Fruit fly (Drosophila melanogaster) whole organism, embryonic: ENCODE results near the gene fend.

Source experiments
- BEAF-32 ChIP-seq: fragments of 200-800 bp; sonication (Bioruptor generic); optimal IDR thresholded peaks from 3 replicates; lab custom pipeline; 2017; ENCODE audit warnings: missing biosample characterization, missing genetic modification characterization, mild to moderate bottlenecking, moderate library complexity, missing genetic modification reagents
- CG10147 ChIP-seq: fragments of 200-800 bp; sonication (Bioruptor generic); optimal IDR thresholded peaks from 2 replicates; lab custom pipeline; 2019; ENCODE audit warnings: missing biosample characterization, mild to moderate bottlenecking, missing genetic modification characterization, moderate library complexity
- CG15073 ChIP-seq: fragments of 200-800 bp; sonication (Bioruptor generic); optimal IDR thresholded peaks from 2 replicates; lab custom pipeline; 2016; ENCODE audit warnings: missing biosample characterization, missing genetic modification characterization
- CG16779 ChIP-seq: fragments of 200-800 bp; sonication (Bioruptor generic); IDR thresholded peaks from 2 replicates; pipeline ENCODE4 v1.3.6; 2022; ENCODE audit warnings: missing biosample characterization, missing genetic modification characterization
- CG18011 ChIP-seq: fragments of 200-800 bp; sonication (Bioruptor generic); optimal IDR thresholded peaks from 2 replicates; lab custom pipeline; 2017; ENCODE audit warnings: missing biosample characterization, missing genetic modification characterization, mild to moderate bottlenecking, moderate library complexity, missing genotype
- CG31224 ChIP-seq: fragments of 200-800 bp; sonication (Bioruptor generic); IDR thresholded peaks from 2 replicates; pipeline ENCODE4 v1.3.6; 2022; ENCODE audit warnings: missing biosample characterization, missing genetic modification characterization
- CG31365 ChIP-seq: fragments of 200-800 bp; sonication (Bioruptor generic); optimal IDR thresholded peaks from 2 replicates; lab custom pipeline; 2018; ENCODE audit warnings: missing biosample characterization, mild to moderate bottlenecking, missing genetic modification characterization
- CG34376 ChIP-seq: fragments of 200-800 bp; sonication (Bioruptor generic); optimal IDR thresholded peaks from 2 replicates; lab custom pipeline; 2018; ENCODE audit warnings: missing biosample characterization, mild to moderate bottlenecking, missing genetic modification characterization
- CG4404 ChIP-seq: fragments of 200-800 bp; sonication (Bioruptor generic); IDR thresholded peaks from 2 replicates; pipeline ENCODE4 v1.3.6; 2022; ENCODE audit warnings: missing biosample characterization, missing genetic modification characterization
- CG5180 ChIP-seq: fragments of 200-800 bp; sonication (Bioruptor generic); optimal IDR thresholded peaks from 3 replicates; lab custom pipeline; 2017; ENCODE audit warnings: missing biosample characterization, missing genetic modification characterization, mild to moderate bottlenecking, moderate library complexity, missing genetic modification reagents
- CG6175 ChIP-seq: fragments of 200-800 bp; sonication (Bioruptor generic); IDR thresholded peaks from 3 replicates; pipeline ENCODE4 v1.3.6; 2022; ENCODE audit warnings: missing biosample characterization, missing genetic modification characterization
- CG7928 ChIP-seq: fragments of 200-800 bp; sonication (Bioruptor generic); optimal IDR thresholded peaks from 2 replicates; lab custom pipeline; 2017; ENCODE audit warnings: missing biosample characterization, mild to moderate bottlenecking, missing genetic modification characterization
- CG8944 ChIP-seq: fragments of 200-800 bp; sonication (Bioruptor generic); optimal IDR thresholded peaks from 3 replicates; lab custom pipeline; 2016; ENCODE audit warnings: missing biosample characterization, missing genetic modification characterization
- Chrac-16 ChIP-seq: fragments of 200-800 bp; sonication (Bioruptor generic); optimal IDR thresholded peaks from 3 replicates; lab custom pipeline; 2016; ENCODE audit warnings: missing biosample characterization, missing genetic modification characterization
- Dbx ChIP-seq: fragments of 200-800 bp; sonication (Bioruptor generic); IDR thresholded peaks from 3 replicates; pipeline ENCODE4 v1.3.6; 2022; ENCODE audit warnings: missing biosample characterization, missing genetic modification characterization
- Deaf1 ChIP-seq: fragments of 200-800 bp; optimal IDR thresholded peaks from 3 replicates; lab custom pipeline; 2019; ENCODE audit warnings: missing biosample characterization, mild to moderate bottlenecking, missing genetic modification characterization, moderate library complexity
- Dp ChIP-seq: fragments of 200-800 bp; sonication (Bioruptor generic); optimal IDR thresholded peaks from 2 replicates; lab custom pipeline; 2018; ENCODE audit warnings: missing biosample characterization, mild to moderate bottlenecking, missing genetic modification characterization, moderate library complexity
- E2f2 ChIP-seq: fragments of 200-800 bp; sonication (Bioruptor generic); IDR thresholded peaks from 2 replicates; pipeline ENCODE4 v1.3.6; 2022; ENCODE audit warnings: missing biosample characterization, missing genetic modification characterization
- HLH4C ChIP-seq: fragments of 200-800 bp; sonication (Bioruptor generic); IDR thresholded peaks from 3 replicates; pipeline ENCODE4 v1.3.6; 2022; ENCODE audit warnings: missing biosample characterization, missing genetic modification characterization; ENCODE audit not compliant: partially characterized antibody
- HmgZ ChIP-seq: fragments of 200-800 bp; sonication (Bioruptor generic); optimal IDR thresholded peaks from 2 replicates; lab custom pipeline; 2018; ENCODE audit warnings: missing biosample characterization, mild to moderate bottlenecking, missing genetic modification characterization
- Lpt ChIP-seq: fragments of >200 bp; optimal IDR thresholded peaks from 2 replicates; lab custom pipeline; 2018; ENCODE audit warnings: missing biosample characterization, missing genetic modification characterization
- Oli ChIP-seq: fragments of 200-800 bp; sonication (Bioruptor generic); optimal IDR thresholded peaks from 2 replicates; lab custom pipeline; 2018; ENCODE audit warnings: missing biosample characterization, mild to moderate bottlenecking, missing genetic modification characterization, moderate library complexity
- Rfx ChIP-seq: fragments of 200-800 bp; sonication (Bioruptor generic); IDR thresholded peaks from 2 replicates; pipeline ENCODE4 v1.3.6; 2022; ENCODE audit warnings: missing biosample characterization, missing genetic modification characterization
- Sry-δ ChIP-seq: fragments of 200-800 bp; sonication (Bioruptor generic); optimal IDR thresholded peaks from 2 replicates; lab custom pipeline; 2016; ENCODE audit warnings: missing biosample characterization, missing genetic modification characterization
- al ChIP-seq: fragments of 200-800 bp; sonication (Bioruptor generic); IDR thresholded peaks from 2 replicates; pipeline ENCODE4 v1.3.6; 2022; ENCODE audit warnings: missing biosample characterization, missing genetic modification characterization
- ara ChIP-seq: fragments of 200-800 bp; sonication (Bioruptor generic); IDR thresholded peaks from 2 replicates; pipeline ENCODE4 v1.3.6; 2022; ENCODE audit warnings: missing biosample characterization, missing genetic modification characterization
- cad ChIP-seq: fragments of >200 bp; optimal IDR thresholded peaks from 2 replicates; lab custom pipeline; 2017; ENCODE audit warnings: missing biosample characterization, missing genetic modification characterization
- chif ChIP-seq, 2 experiments: fragments of 200-800 bp; sonication (Bioruptor generic); optimal IDR thresholded peaks; 3 replicates each; lab custom pipeline; 2016; ENCODE audit warnings: missing biosample characterization in 2 of 2, missing genetic modification characterization in 2 of 2
- dpn ChIP-seq, 2 experiments: fragments of 200-800 bp; sonication (Bioruptor generic); optimal IDR thresholded peaks; 3 replicates each; lab custom pipeline; 2016; ENCODE audit warnings: missing biosample characterization in 2 of 2, missing genetic modification characterization in 2 of 2
- en ChIP-seq: fragments of 200-800 bp; sonication (Bioruptor generic); optimal IDR thresholded peaks from 2 replicates; lab custom pipeline; 2016; ENCODE audit warnings: missing biosample characterization, missing genetic modification characterization
- exex ChIP-seq: fragments of 200-800 bp; sonication (Bioruptor generic); optimal IDR thresholded peaks from 4 replicates; lab custom pipeline; 2018; ENCODE audit warnings: missing biosample characterization, mild to moderate bottlenecking, missing genetic modification characterization, moderate library complexity
- ftz-f1 ChIP-seq: fragments of 200-800 bp; sonication (Bioruptor generic); optimal IDR thresholded peaks from 2 replicates; lab custom pipeline; 2016; ENCODE audit warnings: missing biosample characterization, missing genetic modification characterization
- gcm2 ChIP-seq: fragments of 200-800 bp; sonication (Bioruptor generic); optimal IDR thresholded peaks from 2 replicates; lab custom pipeline; 2016; ENCODE audit warnings: missing biosample characterization, missing genetic modification characterization
- grn ChIP-seq: fragments of 200-800 bp; sonication (Bioruptor generic); optimal IDR thresholded peaks from 3 replicates; lab custom pipeline; 2017; ENCODE audit warnings: missing biosample characterization, missing genetic modification characterization
- hbn ChIP-seq: fragments of 200-800 bp; sonication (Bioruptor generic); IDR thresholded peaks from 2 replicates; pipeline ENCODE4 v1.3.6; 2022; ENCODE audit warnings: missing biosample characterization, missing genetic modification characterization; ENCODE audit not compliant: partially characterized antibody
- knrl ChIP-seq: fragments of 200-800 bp; sonication (Bioruptor generic); IDR thresholded peaks from 3 replicates; pipeline ENCODE4 v1.3.6; 2022; ENCODE audit warnings: missing biosample characterization, missing genetic modification characterization; ENCODE audit not compliant: partially characterized antibody
- lola ChIP-seq, 3 experiments: fragments of >200 bp in 2 of 3; fragments of 200-800 bp in 1 of 3; sonication (Bioruptor generic) in 1 of 3; optimal IDR thresholded peaks; 2 replicates each; lab custom pipeline; 2017 to 2019; ENCODE audit warnings: missing biosample characterization in 3 of 3, missing genetic modification characterization in 3 of 3, mild to moderate bottlenecking in 1 of 3, moderate library complexity in 1 of 3
- nerfin-2 ChIP-seq: fragments of 200-800 bp; sonication (Bioruptor generic); IDR thresholded peaks from 2 replicates; pipeline ENCODE4 v1.3.6; 2022; ENCODE audit warnings: missing biosample characterization, missing genetic modification characterization; ENCODE audit not compliant: partially characterized antibody
- pfk ChIP-seq: fragments of 200-800 bp; sonication (Bioruptor generic); optimal IDR thresholded peaks from 2 replicates; lab custom pipeline; 2018; ENCODE audit warnings: missing biosample characterization, mild to moderate bottlenecking, missing genetic modification characterization, moderate library complexity
- phol ChIP-seq: fragments of 200-800 bp; sonication (Bioruptor generic); optimal IDR thresholded peaks from 3 replicates; lab custom pipeline; 2018; ENCODE audit warnings: missing biosample characterization, mild to moderate bottlenecking, missing genetic modification characterization, moderate library complexity
- psq ChIP-seq: fragments of 200-800 bp; sonication (Bioruptor generic); optimal IDR thresholded peaks from 2 replicates; lab custom pipeline; 2017; ENCODE audit warnings: missing biosample characterization, missing genetic modification characterization
- salm ChIP-seq: fragments of 200-800 bp; sonication (Bioruptor generic); optimal IDR thresholded peaks from 2 replicates; lab custom pipeline; 2018; ENCODE audit warnings: missing biosample characterization, mild to moderate bottlenecking, missing genetic modification characterization
- slp2 ChIP-seq: fragments of 200-800 bp; sonication (Bioruptor generic); optimal IDR thresholded peaks from 2 replicates; lab custom pipeline; 2016; ENCODE audit warnings: missing biosample characterization, missing genetic modification characterization
- stwl ChIP-seq: fragments of 200-800 bp; sonication (Bioruptor generic); optimal IDR thresholded peaks from 3 replicates; lab custom pipeline; 2018; ENCODE audit warnings: missing biosample characterization, mild to moderate bottlenecking, missing genetic modification characterization, moderate library complexity
- sug ChIP-seq: fragments of 200-800 bp; optimal IDR thresholded peaks from 2 replicates; lab custom pipeline; 2019; ENCODE audit warnings: missing biosample characterization, mild to moderate bottlenecking, missing genetic modification characterization, moderate library complexity
- tgo ChIP-seq: fragments of 200-800 bp; sonication (Bioruptor generic); IDR thresholded peaks from 3 replicates; pipeline ENCODE4 v1.3.6; 2022; ENCODE audit warnings: missing biosample characterization, missing genetic modification characterization
- usp ChIP-seq: fragments of >200 bp; optimal IDR thresholded peaks from 2 replicates; lab custom pipeline; 2017; ENCODE audit warnings: missing biosample characterization, missing genetic modification characterization
- zf30C ChIP-seq: fragments of 200-800 bp; sonication (Bioruptor generic); optimal IDR thresholded peaks from 3 replicates; lab custom pipeline; 2018; ENCODE audit warnings: missing biosample characterization, mild to moderate bottlenecking, missing genetic modification characterization

fend gene

DNA sequence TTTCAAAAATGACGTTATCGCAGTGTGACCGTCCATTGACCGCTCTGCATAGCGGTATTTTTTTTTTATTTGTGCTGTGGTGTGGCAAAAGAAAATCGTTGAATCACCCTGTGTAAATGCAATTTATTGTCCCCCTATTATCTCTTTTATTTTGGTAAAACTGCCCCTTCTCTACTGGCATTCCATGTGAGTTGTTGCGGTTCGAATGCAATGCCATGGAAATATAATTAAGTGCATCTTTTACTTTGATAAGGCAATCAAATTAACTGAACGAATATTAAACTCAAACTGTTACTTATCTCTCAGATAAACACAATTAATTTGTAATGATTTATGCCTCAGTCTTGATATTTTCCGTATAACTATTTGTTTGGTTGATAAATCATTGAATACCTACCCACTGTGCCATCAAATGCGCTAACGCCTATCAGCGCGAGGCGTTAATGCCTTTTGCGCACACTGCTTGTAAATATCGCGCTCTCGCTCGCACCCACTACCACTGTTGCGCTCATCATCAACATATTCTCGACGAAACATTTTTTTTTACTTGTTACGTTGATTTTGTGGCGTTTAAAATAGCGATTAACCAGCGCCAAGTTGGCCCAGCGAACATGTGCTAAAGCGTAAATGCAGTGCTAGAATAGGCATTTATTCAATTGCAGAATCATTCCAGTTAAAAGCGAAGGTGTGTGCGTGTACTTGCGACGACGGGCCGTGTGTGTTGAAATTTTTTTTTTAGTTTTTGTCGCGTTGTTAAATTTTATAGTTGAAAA lies 25.6 kb downstream of the fend start (continued):
- no peak for TF ChIP-seq hbn (GFP tag; lab: Robert Waterston, UW)
- peak; percentile 42 to 46 for TF ChIP-seq dpn (GFP tag; optimal IDR thresholded peaks at IDR 0.05; lab: Kevin White, UChicago)
- TF ChIP-seq en (GFP tag; lab: Kevin White, UChicago): no peak
- peak; percentile 45 for TF ChIP-seq CG4404 (GFP tag; lab: Robert Waterston, UW)
- TF ChIP-seq phol (tag; lab: Kevin White, UChicago): peak; percentile 72
- peak; percentile 55 for TF ChIP-seq CG8944 (GFP tag; lab: Kevin White, UChicago)
- TF ChIP-seq CG16779 (GFP tag; lab: Robert Waterston, UW): no peak
- peak; percentile 22; the same call in 1 of the 2 replicates for TF ChIP-seq ara (GFP tag; lab: Robert Waterston, UW)
- no peak for TF ChIP-seq nerfin-2 (GFP tag; lab: Robert Waterston, UW)
- no peak for TF ChIP-seq Deaf1 (tag; lab: Kevin White, UChicago)
- TF ChIP-seq CG31365 (tag; lab: Kevin White, UChicago): peak; percentile 65
- no peak for TF ChIP-seq CG7928 (GFP tag; lab: Kevin White, UChicago)
- peak; percentile 38 for TF ChIP-seq Sry-δ (GFP tag; lab: Kevin White, UChicago)
- TF ChIP-seq slp2 (GFP tag; lab: Kevin White, UChicago): no peak
- TF ChIP-seq gcm2 (GFP tag; lab: Kevin White, UChicago): peak; percentile 9

DNA sequence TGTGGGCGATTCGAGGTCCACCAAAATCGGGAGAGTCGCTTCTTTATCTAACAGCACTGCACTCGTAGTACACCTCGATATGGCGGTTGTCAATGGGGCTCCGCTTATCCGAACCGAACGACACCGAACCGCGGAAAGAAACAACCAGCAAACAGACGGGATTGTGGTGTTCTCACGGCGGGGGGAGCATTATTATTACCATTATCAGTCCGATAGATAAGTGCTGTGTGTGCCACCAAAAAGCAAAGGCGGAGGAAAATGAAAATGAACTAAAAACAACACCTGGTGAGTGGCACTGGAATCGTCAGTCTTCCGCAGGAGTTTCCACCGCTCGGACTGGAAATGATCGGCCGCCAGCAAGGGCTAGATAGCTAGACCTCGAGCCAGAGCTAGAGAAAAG lies 26.5 kb downstream of the fend start, which contains the start of gene AP-1gamma:
Gene AP-1gamma, plus strand, starts transcription at position 305 of the 400 bp plus-strand sequence.
- TF ChIP-seq sug (peak; percentile 93), grn (peak; percentile 40), knrl (GFP tag; lab: Robert Waterston, UW) (no peak), E2f2 (no peak), CG6175 (GFP tag; lab: Robert Waterston, UW) (peak; percentile 86), CG34376 (peak; percentile 76), BEAF-32 (GFP tag; lab: Kevin White, UChicago) (no peak), CG15073 (no peak), pfk (peak; percentile 72), tgo (no peak), zf30C (no peak), Chrac-16 (GFP tag; lab: Kevin White, UChicago) (no peak), stwl (tag; lab: Kevin White, UChicago) (no peak), psq (GFP tag; lab: Kevin White, UChicago) (no peak), lola (GFP tag; optimal IDR thresholded peaks at IDR 0.05; lab: Kevin White, UChicago) (no peak), Deaf1 (tag; lab: Kevin White, UChicago) (peak; percentile 82), ftz-f1 (no peak), Dbx (GFP tag; lab: Robert Waterston, UW) (0 out of 3 replicates have a peak, but pooled peaks have one; percentile 18), al (GFP tag; lab: Robert Waterston, UW) (no peak), CG5180 (GFP tag; lab: Kevin White, UChicago) (peak; percentile 2), cad (no peak), Dp (GFP tag; lab: Kevin White, UChicago) (no peak), salm (no peak), Lpt (GFP tag; lab: Kevin White, UChicago) (no peak), usp (GFP tag; lab: Kevin White, UChicago) (no peak), HLH4C (GFP tag; lab: Robert Waterston, UW) (no peak), Rfx (GFP tag; lab: Robert Waterston, UW) (no peak), Oli (no peak), exex (tag; lab: Kevin White, UChicago) (peak; percentile 91), CG10147 (GFP tag; lab: Kevin White, UChicago) (no peak), HmgZ (peak; percentile 7), CG18011 (GFP tag; lab: Kevin White, UChicago) (no peak), CG31224 (GFP tag; lab: Robert Waterston, UW) (no peak), chif (GFP tag; optimal IDR thresholded peaks at IDR 0.05; lab: Kevin White, UChicago) (no peak)
